Worm (Caenorhabditis elegans) whole organism, L1 larva: ENCODE data around the gene skr-21.

Source experiments
- dsc-1 ChIP-seq: sonication (generic microtip); optimal IDR thresholded peaks from 2 replicates; lab custom pipeline; 2016; ENCODE audit warnings: mild to moderate bottlenecking, missing genetic modification characterization, missing compliant biosample characterization
- efl-1 ChIP-seq, 4 experiments: fragments of 150-350 bp; optimal IDR thresholded peaks in 3 of 4; peaks in 1 of 4; 1 replicate in 1 of 4; 2 replicates in 3 of 4; lab custom pipeline; 2014; ENCODE audit warnings: missing biosample characterization in 2 of 4, missing genetic modification characterization in 2 of 4, missing genetic modification reagents in 2 of 4
- egl-27 ChIP-seq, 2 experiments: fragments of 150-350 bp in 1 of 2; sonication (generic microtip); optimal IDR thresholded peaks; 3 replicates each; lab custom pipeline; 2017 to 2018; ENCODE audit warnings: missing biosample characterization in 2 of 2, missing genetic modification characterization in 2 of 2, missing genetic modification reagents in 2 of 2
- ets-5 ChIP-seq: fragments of 200-800 bp; sonication (Bioruptor generic); IDR thresholded peaks from 2 replicates; pipeline ENCODE4 v1.3.6; 2022; ENCODE audit warnings: missing genetic modification characterization, missing compliant biosample characterization
- fkh-10 ChIP-seq: sonication (generic microtip); optimal IDR thresholded peaks from 2 replicates; lab custom pipeline; 2017; ENCODE audit warnings: missing biosample characterization, missing genetic modification reagents, missing genetic modification characterization
- lin-15B ChIP-seq: fragments of 150-350 bp; sonication (generic microtip); optimal IDR thresholded peaks from 3 replicates; lab custom pipeline; 2014; ENCODE audit warnings: missing biosample characterization, missing genetic modification characterization
- lir-3 ChIP-seq: sonication (generic microtip); optimal IDR thresholded peaks from 2 replicates; lab custom pipeline; 2016; ENCODE audit warnings: mild to moderate bottlenecking, missing genetic modification characterization, moderate library complexity, missing compliant biosample characterization; ENCODE audit not compliant: poor library complexity
- mdl-1 ChIP-seq, 2 experiments: fragments of 150-350 bp; optimal IDR thresholded peaks; 2 replicates each; lab custom pipeline; 2014 to 2017; ENCODE audit warnings: missing biosample characterization in 2 of 2, missing genetic modification characterization in 2 of 2, inconsistent platforms in 1 of 2
- nhr-12 ChIP-seq: sonication (generic microtip); optimal IDR thresholded peaks from 2 replicates; lab custom pipeline; 2017; ENCODE audit warnings: missing biosample characterization, missing genetic modification characterization
- nhr-76 ChIP-seq: sonication (generic microtip); optimal IDR thresholded peaks from 2 replicates; lab custom pipeline; 2017; ENCODE audit warnings: missing biosample characterization, missing genetic modification characterization
- pqm-1 ChIP-seq: sonication (generic microtip); optimal IDR thresholded peaks from 3 replicates; lab custom pipeline; 2017; ENCODE audit warnings: missing biosample characterization, missing genetic modification characterization
- sox-4 ChIP-seq: sonication (generic microtip); optimal IDR thresholded peaks from 2 replicates; lab custom pipeline; 2016; ENCODE audit warnings: missing genetic modification characterization, missing compliant biosample characterization

ce11 chrX:13212528-13212927, 13.9 kb downstream of the skr-21 start:
- TF ChIP-seq dsc-1 (tag; lab: Kevin White, UChicago) (peak; percentile 99), lin-15B (no peak), egl-27 (tag; optimal IDR thresholded peaks at IDR 0.05; lab: Kevin White, UChicago) (no peak), ets-5 (GFP tag; lab: Robert Waterston, UW) (no peak), nhr-76 (no peak), efl-1 (optimal IDR thresholded peaks at IDR 0.05; lab: Kevin White, UChicago) (no peak), efl-1 (GFP tag; optimal IDR thresholded peaks at IDR 0.05 in 1 of 2; lab: Kevin White, UChicago) (no peak), lir-3 (tag; lab: Kevin White, UChicago) (no peak), mdl-1 (tag; optimal IDR thresholded peaks at IDR 0.05; lab: Kevin White, UChicago) (no peak), nhr-12 (tag; lab: Kevin White, UChicago) (no peak), fkh-10 (GFP tag; lab: Kevin White, UChicago) (no peak), sox-4 (tag; lab: Kevin White, UChicago) (no peak), pqm-1 (no peak)
